Worm (Caenorhabditis elegans): ENCODE measurements around the gene vpat-1.

vpat-1 gene

ce11 chrX:1012385-1012866 is 33.6 kb downstream of the vpat-1 start (continued):
- TF ChIP-seq nhr-6 (tag; optimal IDR thresholded peaks at IDR 0.05) (no peak), set-16 (GFP tag; IDR thresholded peaks at IDR 0.05) (no peak), duxl-1 (tag; optimal IDR thresholded peaks at IDR 0.05; ENCODE audit: poor library complexity) (no peak), nhr-28 (tag; optimal IDR thresholded peaks at IDR 0.05) (peak; percentile 13), D1046.2 (GFP tag; IDR thresholded peaks at IDR 0.05) (0 out of 2 replicates have a peak, but pooled peaks have one; percentile 57), unc-130 (GFP tag; optimal IDR thresholded peaks at IDR 0.05) (no peak), dmd-6 (GFP tag; IDR thresholded peaks at IDR 0.05) (peak; percentile 39; the same call in 1 of the 2 replicates), aha-1 (tag) (peak; percentile 40), mep-1 (tag; optimal IDR thresholded peaks at IDR 0.05) (peak; percentile 28), ceh-32 (tag; optimal IDR thresholded peaks at IDR 0.05; ENCODE audit: poor library complexity) (no peak), nhr-10 (tag; optimal IDR thresholded peaks at IDR 0.05) (no peak), zag-1 (tag; optimal IDR thresholded peaks at IDR 0.05) (no peak), pqm-1 (tag; optimal IDR thresholded peaks at IDR 0.05) (no peak), ceh-20 (GFP tag; IDR thresholded peaks at IDR 0.05) (no peak), nhr-111 (GFP tag; optimal IDR thresholded peaks at IDR 0.05) (no peak), rbr-2 (tag; optimal IDR thresholded peaks at IDR 0.05) (no peak), spr-1 (tag; optimal IDR thresholded peaks at IDR 0.05) (no peak), Y75B8A.6 (GFP tag; IDR thresholded peaks at IDR 0.05) (no peak), mxl-2 (GFP tag; conservative IDR thresholded peaks at IDR 0.05) (no peak), pha-4 (GFP tag; IDR thresholded peaks at IDR 0.05) (peak; percentile 40; the same call in 1 of the 2 replicates), pha-4 (tag; optimal IDR thresholded peaks at IDR 0.05) (no peak), ceh-28 (tag; optimal IDR thresholded peaks at IDR 0.05) (no peak), ztf-7 (tag; optimal IDR thresholded peaks at IDR 0.05) (no peak), ZK337.2 (GFP tag; IDR thresholded peaks at IDR 0.05) (no peak), lin-13 (GFP tag; optimal IDR thresholded peaks at IDR 0.05) (no peak), F10B5.3 (tag; optimal IDR thresholded peaks at IDR 0.05) (no peak), nhr-76 (tag; optimal IDR thresholded peaks at IDR 0.05) (no peak), attf-4 (tag; optimal IDR thresholded peaks at IDR 0.05) (no peak), ZK546.5 (tag; optimal IDR thresholded peaks at IDR 0.05) (no peak), T26A8.4 (GFP tag; IDR thresholded peaks at IDR 0.05) (no peak; the same call in 1 of the 2 replicates), Y48G9A.11 (GFP tag; IDR thresholded peaks at IDR 0.05) (no peak), lsy-2 (tag; optimal IDR thresholded peaks at IDR 0.05) (no peak), nhr-41 (GFP tag; IDR thresholded peaks at IDR 0.05) (no peak), R02D3.7 (tag; optimal IDR thresholded peaks at IDR 0.05) (no peak), saeg-2 (GFP tag; IDR thresholded peaks at IDR 0.05) (peak; percentile 58; the same call in 1 of the 2 replicates), dmd-9 (GFP tag; IDR thresholded peaks at IDR 0.05) (peak; percentile 45; the same call in 1 of the 2 replicates), lin-39 (tag; optimal IDR thresholded peaks at IDR 0.05) (no peak), nhr-25 (tag; optimal IDR thresholded peaks at IDR 0.05; ENCODE audit: borderline replicate concordance, insufficient read depth) (no peak), aly-2 (tag; optimal IDR thresholded peaks at IDR 0.05) (no peak), unc-62 (GFP tag; optimal IDR thresholded peaks at IDR 0.05 in 1 of 2) (no peak), unc-62 (tag; optimal IDR thresholded peaks at IDR 0.05) (no peak), zip-2 (tag; optimal IDR thresholded peaks at IDR 0.05) (no peak), madf-9 (GFP tag; conservative IDR thresholded peaks at IDR 0.05) (no peak), ces-1 (GFP tag; optimal IDR thresholded peaks at IDR 0.05) (no peak), nhr-42 (GFP tag; IDR thresholded peaks at IDR 0.05) (peak; percentile 40; the same call in 1 of the 2 replicates), F49E8.2 (tag; optimal IDR thresholded peaks at IDR 0.05; ENCODE audit: borderline replicate concordance) (no peak), mdt-29 (GFP tag; IDR thresholded peaks at IDR 0.05) (0 out of 2 replicates have a peak, but pooled peaks have one; percentile 38), ceh-62 (tag; optimal IDR thresholded peaks at IDR 0.05) (no peak), snpc-1.2 (GFP tag; IDR thresholded peaks at IDR 0.05) (0 out of 2 replicates have a peak, but pooled peaks have one; percentile 28), dve-1 (tag; optimal IDR thresholded peaks at IDR 0.05; ENCODE audit: insufficient read depth) (peak; percentile 66), fos-1 (tag; optimal IDR thresholded peaks at IDR 0.05) (no peak), lim-7 (GFP tag; IDR thresholded peaks at IDR 0.05) (0 out of 2 replicates have a peak, but pooled peaks have one; percentile 53)

Data from whole organism, L4 larva.